Fruit fly (Drosophila melanogaster) whole organism, embryonic: ENCODE results near the gene Atu.

Experiments used
- Antp ChIP-seq: fragments of 200-800 bp; sonication (Bioruptor generic); optimal IDR thresholded peaks from 3 replicates; lab custom pipeline; 2016; ENCODE audit warnings: missing biosample characterization, missing genetic modification characterization
- Atf6 ChIP-seq: fragments of 200-800 bp; sonication (Bioruptor generic); IDR thresholded peaks from 2 replicates; pipeline ENCODE4 v1.3.6; 2022; ENCODE audit warnings: missing biosample characterization, missing genetic modification characterization
- B-H2 ChIP-seq: fragments of 200-800 bp; sonication (Bioruptor generic); optimal IDR thresholded peaks from 2 replicates; lab custom pipeline; 2018; ENCODE audit warnings: missing biosample characterization, mild to moderate bottlenecking, missing genetic modification characterization
- Blimp-1 ChIP-seq: fragments of 200-800 bp; sonication (Bioruptor generic); optimal IDR thresholded peaks from 3 replicates; lab custom pipeline; 2018; ENCODE audit warnings: missing biosample characterization, missing genetic modification characterization, mild to moderate bottlenecking, moderate library complexity, missing genetic modification reagents
- CG10431 ChIP-seq: fragments of 200-800 bp; sonication (Bioruptor generic); optimal IDR thresholded peaks from 3 replicates; lab custom pipeline; 2018; ENCODE audit warnings: missing biosample characterization, mild to moderate bottlenecking, missing genetic modification characterization
- CG10543 ChIP-seq: fragments of 200-800 bp; sonication (Bioruptor generic); optimal IDR thresholded peaks from 3 replicates; lab custom pipeline; 2017; ENCODE audit warnings: missing biosample characterization, mild to moderate bottlenecking, missing genetic modification characterization, moderate library complexity
- CG11504 ChIP-seq: fragments of 200-800 bp; sonication (Bioruptor generic); optimal IDR thresholded peaks from 3 replicates; lab custom pipeline; 2019; ENCODE audit warnings: missing biosample characterization, mild to moderate bottlenecking, missing genetic modification characterization, moderate library complexity
- CG13624 ChIP-seq: fragments of 200-800 bp; sonication (Bioruptor generic); optimal IDR thresholded peaks from 2 replicates; lab custom pipeline; 2016; ENCODE audit warnings: missing biosample characterization, missing genetic modification characterization
- CG14667 ChIP-seq: fragments of 200-800 bp; sonication (Bioruptor generic); IDR thresholded peaks from 2 replicates; pipeline ENCODE4 v1.3.6; 2022; ENCODE audit warnings: missing biosample characterization, missing genetic modification characterization
- CG1602 ChIP-seq: fragments of 200-800 bp; sonication (Bioruptor generic); optimal IDR thresholded peaks from 3 replicates; lab custom pipeline; 2016; ENCODE audit warnings: missing biosample characterization, missing genetic modification characterization
- CG17802 ChIP-seq: fragments of 200-800 bp; sonication (Bioruptor generic); optimal IDR thresholded peaks from 2 replicates; lab custom pipeline; 2018; ENCODE audit warnings: missing biosample characterization, mild to moderate bottlenecking, missing genetic modification characterization, moderate library complexity
- CG2712 ChIP-seq: fragments of 200-800 bp; optimal IDR thresholded peaks from 3 replicates; lab custom pipeline; 2019; ENCODE audit warnings: missing biosample characterization, mild to moderate bottlenecking, missing genetic modification characterization, moderate library complexity
- CG4617 ChIP-seq: fragments of 200-800 bp; sonication (Bioruptor generic); optimal IDR thresholded peaks from 3 replicates; lab custom pipeline; 2016; ENCODE audit warnings: missing biosample characterization, missing genetic modification characterization, borderline replicate concordance
- CG7963 ChIP-seq: fragments of 200-800 bp; sonication (Bioruptor generic); IDR thresholded peaks from 3 replicates; pipeline ENCODE4 v1.3.6; 2022; ENCODE audit warnings: missing biosample characterization, missing genetic modification characterization; ENCODE audit not compliant: partially characterized antibody
- CG8290 ChIP-seq, 3 experiments: fragments of 200-800 bp; sonication (Bioruptor generic); optimal IDR thresholded peaks; 2 replicates each; lab custom pipeline; 2016 to 2019; ENCODE audit warnings: missing biosample characterization in 3 of 3, missing genetic modification characterization in 3 of 3, mild to moderate bottlenecking in 2 of 3, moderate library complexity in 1 of 3
- CG8478 ChIP-seq: fragments of >200 bp; optimal IDR thresholded peaks from 2 replicates; lab custom pipeline; 2018
- CG9437 ChIP-seq: fragments of 200-800 bp; sonication (Bioruptor generic); optimal IDR thresholded peaks from 2 replicates; lab custom pipeline; 2018; ENCODE audit warnings: missing biosample characterization, mild to moderate bottlenecking, missing genetic modification characterization
- CG9817 ChIP-seq: fragments of 200-800 bp; sonication (Bioruptor generic); optimal IDR thresholded peaks from 2 replicates; lab custom pipeline; 2018; ENCODE audit warnings: missing biosample characterization, mild to moderate bottlenecking, missing genetic modification characterization, moderate library complexity
- CTCF ChIP-seq: fragments of 200-800 bp; sonication (Bioruptor generic); optimal IDR thresholded peaks from 2 replicates; lab custom pipeline; 2017; ENCODE audit warnings: missing biosample characterization, mild to moderate bottlenecking, missing genetic modification characterization, moderate library complexity
- Chrac-16 ChIP-seq: fragments of 200-800 bp; sonication (Bioruptor generic); optimal IDR thresholded peaks from 3 replicates; lab custom pipeline; 2016; ENCODE audit warnings: missing biosample characterization, missing genetic modification characterization
- D ChIP-seq, 2 experiments: fragments of 200-800 bp in 1 of 2; fragments of >200 bp in 1 of 2; sonication (Bioruptor generic) in 1 of 2; optimal IDR thresholded peaks; 2 replicates in 1 of 2; 3 replicates in 1 of 2; lab custom pipeline; 2017; ENCODE audit warnings: mild to moderate bottlenecking in 1 of 2, missing biosample characterization in 1 of 2, missing genetic modification characterization in 1 of 2, missing genetic modification reagents in 1 of 2
- D19A ChIP-seq: fragments of 200-800 bp; optimal IDR thresholded peaks from 3 replicates; lab custom pipeline; 2019; ENCODE audit warnings: missing biosample characterization, mild to moderate bottlenecking, missing genetic modification characterization, moderate library complexity
- Doc3 ChIP-seq: fragments of 200-800 bp; sonication (Bioruptor generic); IDR thresholded peaks from 3 replicates; pipeline ENCODE4 v1.3.6; 2022; ENCODE audit warnings: missing biosample characterization, missing genetic modification characterization; ENCODE audit not compliant: partially characterized antibody
- Ets65A ChIP-seq: fragments of 200-800 bp; sonication (Bioruptor generic); peaks from one replicate; lab custom pipeline; 2016; ENCODE audit warnings: missing biosample characterization, missing genetic modification characterization
- HLH54F ChIP-seq: fragments of 200-800 bp; sonication (Bioruptor generic); optimal IDR thresholded peaks from 3 replicates; lab custom pipeline; 2016; ENCODE audit warnings: missing biosample characterization, missing genetic modification characterization
- Lpt ChIP-seq: fragments of >200 bp; optimal IDR thresholded peaks from 2 replicates; lab custom pipeline; 2018; ENCODE audit warnings: missing biosample characterization, missing genetic modification characterization
- MESR4 ChIP-seq: fragments of 200-800 bp; sonication (Bioruptor generic); optimal IDR thresholded peaks from 2 replicates; lab custom pipeline; 2018; ENCODE audit warnings: missing biosample characterization, mild to moderate bottlenecking, missing genetic modification characterization, moderate library complexity
- Med ChIP-seq: fragments of 200-800 bp; sonication (Bioruptor generic); peaks from one replicate; lab custom pipeline; 2016; ENCODE audit warnings: missing biosample characterization, missing genetic modification characterization, mild to moderate bottlenecking, inconsistent platforms, moderate library complexity
- Mes4 ChIP-seq: fragments of 200-800 bp; sonication (Bioruptor generic); optimal IDR thresholded peaks from 2 replicates; lab custom pipeline; 2016; ENCODE audit warnings: missing biosample characterization, missing genetic modification characterization
- Sry-δ ChIP-seq: fragments of 200-800 bp; sonication (Bioruptor generic); optimal IDR thresholded peaks from 2 replicates; lab custom pipeline; 2016; ENCODE audit warnings: missing biosample characterization, missing genetic modification characterization
- Tbp ChIP-seq: fragments of >200 bp; optimal IDR thresholded peaks from 2 replicates; lab custom pipeline; 2018; ENCODE audit warnings: missing biosample characterization, missing genetic modification characterization
- bowl ChIP-seq: fragments of 200-800 bp; sonication (Bioruptor generic); IDR thresholded peaks from 2 replicates; pipeline ENCODE4 v1.3.6; 2022; ENCODE audit warnings: missing biosample characterization, missing genetic modification characterization
- chinmo ChIP-seq: fragments of 200-800 bp; sonication (Bioruptor generic); IDR thresholded peaks from 4 replicates; pipeline ENCODE4 v1.3.6; 2022; ENCODE audit warnings: missing biosample characterization, missing genetic modification characterization; ENCODE audit not compliant: partially characterized antibody
- crp ChIP-seq, 2 experiments: fragments of 200-800 bp; sonication (Bioruptor generic); optimal IDR thresholded peaks; 2 replicates in 1 of 2; 3 replicates in 1 of 2; lab custom pipeline; 2017; ENCODE audit warnings: missing biosample characterization in 2 of 2, missing genetic modification characterization in 2 of 2, mild to moderate bottlenecking in 1 of 2, moderate library complexity in 1 of 2
- dan ChIP-seq: fragments of 200-800 bp; sonication (Bioruptor generic); IDR thresholded peaks from 2 replicates; pipeline ENCODE4 v1.3.6; 2022; ENCODE audit warnings: missing biosample characterization, missing genetic modification characterization
- dati ChIP-seq: fragments of 200-800 bp; sonication (Bioruptor generic); IDR thresholded peaks from 2 replicates; pipeline ENCODE4 v1.3.6; 2022; ENCODE audit warnings: missing biosample characterization, missing genetic modification characterization
- eve ChIP-seq, 2 experiments: fragments of >200 bp; optimal IDR thresholded peaks; 2 replicates each; lab custom pipeline; 2017; ENCODE audit warnings: missing biosample characterization in 2 of 2, missing genetic modification characterization in 2 of 2
- fru ChIP-seq: fragments of >200 bp; optimal IDR thresholded peaks from 2 replicates; lab custom pipeline; 2017
- gcm ChIP-seq: fragments of 200-800 bp; sonication (Bioruptor generic); optimal IDR thresholded peaks from 2 replicates; lab custom pipeline; 2019; ENCODE audit warnings: missing biosample characterization, mild to moderate bottlenecking, missing genetic modification characterization, moderate library complexity
- grau ChIP-seq: fragments of 200-800 bp; optimal IDR thresholded peaks from 3 replicates; lab custom pipeline; 2019; ENCODE audit warnings: missing biosample characterization, mild to moderate bottlenecking, missing genetic modification characterization, moderate library complexity
- jing ChIP-seq: fragments of 200-800 bp; sonication (Bioruptor generic); optimal IDR thresholded peaks from 2 replicates; lab custom pipeline; 2018; ENCODE audit warnings: missing biosample characterization, mild to moderate bottlenecking, missing genetic modification characterization
- kah ChIP-seq: fragments of 200-800 bp; sonication (Bioruptor generic); optimal IDR thresholded peaks from 2 replicates; lab custom pipeline; 2018; ENCODE audit warnings: missing biosample characterization, mild to moderate bottlenecking, missing genetic modification characterization
- lbe ChIP-seq: fragments of 200-800 bp; sonication (Bioruptor generic); optimal IDR thresholded peaks from 2 replicates; lab custom pipeline; 2016; ENCODE audit warnings: missing biosample characterization, mild to moderate bottlenecking, missing genetic modification characterization
- maf-S ChIP-seq: fragments of 200-800 bp; sonication (Bioruptor generic); optimal IDR thresholded peaks from 2 replicates; lab custom pipeline; 2016; ENCODE audit warnings: missing biosample characterization, missing genetic modification characterization
- rib ChIP-seq: fragments of 200-800 bp; sonication (Bioruptor generic); IDR thresholded peaks from 2 replicates; pipeline ENCODE4 v1.3.6; 2022; ENCODE audit warnings: missing biosample characterization, missing genetic modification characterization
- scrt ChIP-seq: fragments of 200-800 bp; sonication (Bioruptor generic); optimal IDR thresholded peaks from 2 replicates; lab custom pipeline; 2018; ENCODE audit warnings: missing biosample characterization, mild to moderate bottlenecking, missing genetic modification characterization, moderate library complexity
- so ChIP-seq: fragments of 200-800 bp; sonication (Bioruptor generic); IDR thresholded peaks from 3 replicates; pipeline ENCODE4 v1.3.6; 2022; ENCODE audit warnings: missing biosample characterization, missing genetic modification characterization
- stwl ChIP-seq: fragments of 200-800 bp; sonication (Bioruptor generic); optimal IDR thresholded peaks from 3 replicates; lab custom pipeline; 2018; ENCODE audit warnings: missing biosample characterization, mild to moderate bottlenecking, missing genetic modification characterization, moderate library complexity
- tin ChIP-seq: fragments of 200-800 bp; sonication (Bioruptor generic); optimal IDR thresholded peaks from 3 replicates; lab custom pipeline; 2016; ENCODE audit warnings: missing biosample characterization, missing genetic modification characterization
- twi ChIP-seq: fragments of 200-800 bp; optimal IDR thresholded peaks from 2 replicates; lab custom pipeline; 2019; ENCODE audit warnings: missing biosample characterization, mild to moderate bottlenecking, missing genetic modification characterization, moderate library complexity
- z ChIP-seq: fragments of 200-800 bp; sonication (Bioruptor generic); IDR thresholded peaks from 3 replicates; pipeline ENCODE4 v1.3.6; 2022; ENCODE audit warnings: missing biosample characterization, missing genetic modification characterization
- zfh1 ChIP-seq: fragments of 200-800 bp; sonication (Bioruptor generic); IDR thresholded peaks from 3 replicates; pipeline ENCODE4 v1.3.6; 2022; ENCODE audit warnings: missing biosample characterization, missing genetic modification characterization

Atu gene

dm6 chr3R:5568590-5568989 is 44.6 kb upstream of the Atu start, which contains the start of the genes CG2931 and Rheb:
CG2931 (minus strand) TSS chr3R:5568615.
Rheb (plus strand) TSS chr3R:5568921.
- TF ChIP-seq chinmo (no peak), CTCF (GFP tag; lab: Kevin White, UChicago) (peak; percentile 27), CG10543 (GFP tag; lab: Kevin White, UChicago) (peak; percentile 49), D19A (tag; lab: Kevin White, UChicago) (peak; percentile 48), CG8478 (no peak), CG17802 (tag; lab: Kevin White, UChicago) (peak; percentile 100), dan (GFP tag; lab: Robert Waterston, UW) (no peak), fru (lab: Kevin White, UChicago) (no peak), CG7963 (GFP tag; lab: Robert Waterston, UW) (no peak), D (optimal IDR thresholded peaks at IDR 0.05; lab: Kevin White, UChicago) (no peak), D (GFP tag; optimal IDR thresholded peaks at IDR 0.05; lab: Kevin White, UChicago) (no peak), CG1602 (GFP tag; lab: Kevin White, UChicago) (peak; percentile 68), CG9817 (tag; lab: Kevin White, UChicago) (peak; percentile 76), zfh1 (peak; percentile 66; the same call in 2 of the 3 replicates), B-H2 (GFP tag; lab: Kevin White, UChicago) (peak; percentile 72), kah (GFP tag; lab: Kevin White, UChicago) (no peak), z (GFP tag; lab: Robert Waterston, UW) (no peak), CG14667 (GFP tag; lab: Robert Waterston, UW) (peak; percentile 56), HLH54F (GFP tag; lab: Kevin White, UChicago) (peak; percentile 46), Atf6 (GFP tag; lab: Robert Waterston, UW) (peak; percentile 67), gcm (peak; percentile 46), grau (tag; lab: Kevin White, UChicago) (peak; percentile 67), CG13624 (GFP tag; lab: Kevin White, UChicago) (peak; percentile 30), Doc3 (GFP tag; lab: Robert Waterston, UW) (peak; percentile 79), rib (GFP tag; lab: Robert Waterston, UW) (no peak), Ets65A (peak; percentile 94), maf-S (GFP tag; lab: Kevin White, UChicago) (peak; percentile 53), lbe (GFP tag; lab: Kevin White, UChicago) (peak; percentile 30), CG9437 (GFP tag; lab: Kevin White, UChicago) (peak; percentile 5), Tbp (GFP tag; lab: Kevin White, UChicago) (no peak), CG10431 (peak; percentile 16), CG8290 (GFP tag; optimal IDR thresholded peaks at IDR 0.05; lab: Kevin White, UChicago) (peak; percentile 64), CG8290 (tag; optimal IDR thresholded peaks at IDR 0.05; lab: Kevin White, UChicago) (no peak), bowl (GFP tag; lab: Robert Waterston, UW) (no peak), Lpt (GFP tag; lab: Kevin White, UChicago) (no peak), twi (tag; lab: Kevin White, UChicago) (peak; percentile 34), CG2712 (tag; lab: Kevin White, UChicago) (peak; percentile 78), Mes4 (GFP tag; lab: Kevin White, UChicago) (no peak), so (no peak), crp (GFP tag; optimal IDR thresholded peaks at IDR 0.05; lab: Kevin White, UChicago) (peak in 1 of 2 experiments; percentile 55), scrt (no peak), MESR4 (GFP tag; lab: Kevin White, UChicago) (peak; percentile 41), CG11504 (tag; lab: Kevin White, UChicago) (no peak), stwl (tag; lab: Kevin White, UChicago) (peak; percentile 87), Antp (GFP tag; lab: Kevin White, UChicago) (peak; percentile 28), Blimp-1 (GFP tag; lab: Kevin White, UChicago) (peak; percentile 60), CG4617 (peak; percentile 87), Chrac-16 (GFP tag; lab: Kevin White, UChicago) (peak; percentile 67), eve (GFP tag; optimal IDR thresholded peaks at IDR 0.05; lab: Kevin White, UChicago) (no peak), Sry-δ (peak; percentile 80), tin (GFP tag; lab: Kevin White, UChicago) (peak; percentile 67), jing (no peak), Med (GFP tag; lab: Kevin White, UChicago) (peak; percentile 92), dati (GFP tag; lab: Robert Waterston, UW) (no peak)
